Worm (Caenorhabditis elegans) whole organism, L4 larva: Measurements from ENCODE around the gene R10E11.9.

ENCODE experiments used
- ZK546.5 ChIP-seq, 2 experiments: sonication (generic microtip); optimal IDR thresholded peaks; 2 replicates each; lab custom pipeline; 2017; ENCODE audit warnings: missing biosample characterization in 2 of 2, missing genetic modification characterization in 2 of 2
- aly-2 ChIP-seq: sonication (generic microtip); optimal IDR thresholded peaks from 2 replicates; lab custom pipeline; 2018; ENCODE audit warnings: missing biosample characterization, missing genetic modification characterization
- ceh-44 ChIP-seq: fragments of 200-800 bp; sonication (Bioruptor generic); IDR thresholded peaks from 2 replicates; pipeline ENCODE4 v1.3.6; 2022; ENCODE audit warnings: missing genetic modification reagents, missing genetic modification characterization, missing compliant biosample characterization
- daf-12 ChIP-seq: fragments of 150-350 bp; optimal IDR thresholded peaks from 2 replicates; lab custom pipeline; 2014; ENCODE audit warnings: missing biosample characterization, missing genetic modification reagents, missing genetic modification characterization
- egl-27 ChIP-seq: sonication (generic microtip); optimal IDR thresholded peaks from 3 replicates; lab custom pipeline; 2017; ENCODE audit warnings: missing biosample characterization, missing genetic modification reagents, missing genetic modification characterization
- lsy-2 ChIP-seq, 2 experiments: fragments of 150-350 bp in 1 of 2; sonication (generic microtip) in 1 of 2; optimal IDR thresholded peaks; 2 replicates each; lab custom pipeline; 2014 to 2017; ENCODE audit warnings: missing biosample characterization in 2 of 2, missing genetic modification characterization in 2 of 2
- nhr-237 ChIP-seq: sonication (generic microtip); optimal IDR thresholded peaks from 2 replicates; lab custom pipeline; 2017; ENCODE audit warnings: missing biosample characterization, missing genetic modification characterization
- nhr-25 ChIP-seq: sonication (generic microtip); optimal IDR thresholded peaks from 2 replicates; lab custom pipeline; 2017; ENCODE audit warnings: missing genetic modification characterization, mild to moderate bottlenecking, missing compliant biosample characterization, antibody characterized with exemption, moderate library complexity, borderline replicate concordance; ENCODE audit not compliant: insufficient read depth
- nhr-28 ChIP-seq: fragments of 150-350 bp; optimal IDR thresholded peaks from 2 replicates; lab custom pipeline; 2014; ENCODE audit warnings: missing biosample characterization, missing genetic modification characterization
- pqm-1 ChIP-seq: sonication (generic microtip); optimal IDR thresholded peaks from 2 replicates; lab custom pipeline; 2017; ENCODE audit warnings: missing biosample characterization, missing genetic modification characterization
- snpc-4 ChIP-seq: fragments of 150-350 bp; optimal IDR thresholded peaks from 2 replicates; lab custom pipeline; 2014; ENCODE audit warnings: missing biosample characterization, missing genetic modification characterization
- unc-62 ChIP-seq, 3 experiments: fragments of 150-350 bp in 1 of 3; sonication (generic microtip); optimal IDR thresholded peaks in 2 of 3; peaks in 1 of 3; 1 replicate in 1 of 3; 2 replicates in 2 of 3; lab custom pipeline; 2014 to 2017; ENCODE audit warnings: missing biosample characterization in 3 of 3, missing genetic modification characterization in 3 of 3, missing genetic modification reagents in 3 of 3, missing genotype in 1 of 3
- zag-1 ChIP-seq: fragments of 150-350 bp; optimal IDR thresholded peaks from 2 replicates; lab custom pipeline; 2014; ENCODE audit warnings: missing biosample characterization, missing genetic modification characterization
- zfp-2 ChIP-seq: sonication (generic microtip); optimal IDR thresholded peaks from 2 replicates; lab custom pipeline; 2016; ENCODE audit warnings: mild to moderate bottlenecking, missing genetic modification characterization, missing compliant biosample characterization

ce11 chrIII:9776323-9776722 lies 17.1 kb downstream of the R10E11.9 start, which contains the start of gene usp-46:
- no peak for TF ChIP-seq zfp-2 (tag; lab: Kevin White, UChicago)
- TF ChIP-seq ceh-44 (GFP tag; lab: Robert Waterston, UW) = no peak
- no peak for TF ChIP-seq nhr-25 (tag; lab: Kevin White, UChicago)
- TF ChIP-seq daf-12 (tag; lab: Kevin White, UChicago) = no peak
- TF ChIP-seq egl-27 = no peak
- TF ChIP-seq nhr-28 (tag; lab: Kevin White, UChicago) = peak; percentile 4
- TF ChIP-seq zag-1 (tag; lab: Kevin White, UChicago) = no peak
- TF ChIP-seq snpc-4 (tag; lab: Kevin White, UChicago) = no peak
- no peak for TF ChIP-seq nhr-237 (tag; lab: Kevin White, UChicago)
- no peak for TF ChIP-seq pqm-1 (tag; lab: Kevin White, UChicago)
- no peak for TF ChIP-seq unc-62 (GFP tag; optimal IDR thresholded peaks at IDR 0.05 in 1 of 2; lab: Kevin White, UChicago)
- no peak for TF ChIP-seq unc-62 (tag; optimal IDR thresholded peaks at IDR 0.05; lab: Kevin White, UChicago)
- no peak for TF ChIP-seq aly-2 (tag; lab: Kevin White, UChicago)
- TF ChIP-seq lsy-2 (tag; optimal IDR thresholded peaks at IDR 0.05; lab: Kevin White, UChicago) = no peak
- TF ChIP-seq ZK546.5 (tag; optimal IDR thresholded peaks at IDR 0.05; lab: Kevin White, UChicago) = no peak
